Worm (Caenorhabditis elegans) whole organism, L4 larva: Measurements from ENCODE around the gene F14H12.6.

Experiments
- T26A8.4 ChIP-seq: fragments of 200-800 bp; sonication (Bioruptor generic); IDR thresholded peaks from 2 replicates; pipeline ENCODE4 v1.3.6; 2022; ENCODE audit warnings: missing genetic modification characterization, missing compliant biosample characterization
- Y105C5A.15 ChIP-seq: fragments of 200-800 bp; sonication (Bioruptor generic); IDR thresholded peaks from 2 replicates; pipeline ENCODE4 v1.3.6; 2022; ENCODE audit warnings: missing genetic modification characterization, missing compliant biosample characterization
- aha-1 ChIP-seq: fragments of 150-350 bp; peaks from one replicate; lab custom pipeline; 2014; ENCODE audit warnings: missing biosample characterization, missing genetic modification characterization
- aly-2 ChIP-seq: sonication (generic microtip); optimal IDR thresholded peaks from 2 replicates; lab custom pipeline; 2018; ENCODE audit warnings: missing biosample characterization, missing genetic modification characterization
- ceh-82 ChIP-seq: sonication (generic microtip); optimal IDR thresholded peaks from 2 replicates; lab custom pipeline; 2017; ENCODE audit warnings: missing biosample characterization, missing genetic modification characterization
- ces-1 ChIP-seq: fragments of 150-350 bp; sonication (generic microtip); optimal IDR thresholded peaks from 4 replicates; lab custom pipeline; 2014; ENCODE audit warnings: missing biosample characterization, missing genetic modification reagents, missing genetic modification characterization
- mep-1 ChIP-seq: fragments of 150-350 bp; sonication (generic microtip); optimal IDR thresholded peaks from 3 replicates; lab custom pipeline; 2014; ENCODE audit warnings: missing biosample characterization, missing genetic modification characterization
- mes-2 ChIP-seq: sonication (generic microtip); optimal IDR thresholded peaks from 2 replicates; lab custom pipeline; 2016; ENCODE audit warnings: missing genotype, mild to moderate bottlenecking, missing genetic modification characterization, missing compliant biosample characterization; ENCODE audit not compliant: poor library complexity, severe bottlenecking
- pqm-1 ChIP-seq: sonication (generic microtip); optimal IDR thresholded peaks from 2 replicates; lab custom pipeline; 2017; ENCODE audit warnings: missing biosample characterization, missing genetic modification characterization
- skn-1 ChIP-seq: fragments of 150-350 bp; optimal IDR thresholded peaks from 2 replicates; lab custom pipeline; 2014; ENCODE audit warnings: missing biosample characterization, missing genetic modification characterization
- zag-1 ChIP-seq: fragments of 150-350 bp; optimal IDR thresholded peaks from 2 replicates; lab custom pipeline; 2014; ENCODE audit warnings: missing biosample characterization, missing genetic modification characterization

DNA sequence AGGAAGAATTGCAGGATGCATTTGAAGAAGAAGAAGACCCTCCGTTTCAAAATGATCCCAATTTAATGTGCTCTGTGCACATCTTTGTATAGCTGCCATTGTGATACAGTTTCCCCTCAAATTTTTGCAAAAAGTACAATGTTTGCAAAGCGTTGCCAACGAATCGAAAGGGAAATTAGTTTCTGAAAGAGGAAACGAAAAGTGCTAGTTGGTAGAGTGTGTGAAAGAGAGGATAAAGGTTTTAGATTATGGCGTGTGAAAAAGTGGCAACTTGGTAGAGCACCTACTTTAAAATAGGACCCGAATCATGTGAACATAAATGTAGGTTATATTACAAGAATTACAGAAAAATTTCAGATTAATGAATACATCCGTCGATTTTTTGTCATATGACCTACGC is 45.7 kb downstream of the F14H12.6 start, which contains the start of gene C52B9.8:
- TF ChIP-seq T26A8.4 (no peak), mep-1 (tag; lab: Kevin White, UChicago) (no peak), aha-1 (tag; lab: Kevin White, UChicago) (no peak), skn-1 (tag; lab: Kevin White, UChicago) (no peak), Y105C5A.15 (GFP tag; lab: Robert Waterston, UW) (no peak), pqm-1 (tag; lab: Kevin White, UChicago) (no peak), zag-1 (tag; lab: Kevin White, UChicago) (no peak), aly-2 (tag; lab: Kevin White, UChicago) (no peak), ceh-82 (tag; lab: Kevin White, UChicago) (no peak), ces-1 (GFP tag; lab: Kevin White, UChicago) (no peak), mes-2 (tag; lab: Kevin White, UChicago) (no peak)
